Worm (Caenorhabditis elegans) whole organism, late embryonic: Measurements from ENCODE around the gene T08B6.4.

Experiments
- C38D4.7 ChIP-seq: fragments of 200-800 bp; sonication (Bioruptor generic); optimal IDR thresholded peaks from 2 replicates; lab custom pipeline; 2018; ENCODE audit warnings: mild to moderate bottlenecking, missing genetic modification characterization, moderate library complexity, missing compliant biosample characterization
- K02D7.2 ChIP-seq: sonication (generic microtip); optimal IDR thresholded peaks from 2 replicates; lab custom pipeline; 2017; ENCODE audit warnings: mild to moderate bottlenecking, missing genetic modification characterization, missing compliant biosample characterization
- K09A11.1 ChIP-seq: sonication (generic microtip); optimal IDR thresholded peaks from 2 replicates; lab custom pipeline; 2017; ENCODE audit warnings: antibody characterized with exemption, mild to moderate bottlenecking, missing genetic modification characterization, missing compliant biosample characterization; ENCODE audit not compliant: insufficient read depth
- Y22D7AL.16 ChIP-seq: sonication (generic microtip); optimal IDR thresholded peaks from 2 replicates; lab custom pipeline; 2016; ENCODE audit warnings: missing genetic modification characterization, missing compliant biosample characterization
- ceh-14 ChIP-seq: sonication (generic microtip); optimal IDR thresholded peaks from 2 replicates; lab custom pipeline; 2016; ENCODE audit warnings: missing genotype, missing genetic modification characterization, missing compliant biosample characterization
- ceh-19 ChIP-seq: fragments of 200-800 bp; sonication (Bioruptor generic); optimal IDR thresholded peaks from 2 replicates; lab custom pipeline; 2018; ENCODE audit warnings: mild to moderate bottlenecking, missing genetic modification characterization, missing compliant biosample characterization
- ceh-2 ChIP-seq: sonication (generic microtip); optimal IDR thresholded peaks from 2 replicates; lab custom pipeline; 2016; ENCODE audit warnings: missing genotype, missing genetic modification characterization, missing compliant biosample characterization
- ceh-31 ChIP-seq: sonication (generic microtip); optimal IDR thresholded peaks from 2 replicates; lab custom pipeline; 2016; ENCODE audit warnings: missing genetic modification characterization, missing compliant biosample characterization
- ceh-45 ChIP-seq: fragments of 200-800 bp; sonication (Bioruptor generic); IDR thresholded peaks from 2 replicates; pipeline ENCODE4 v1.3.6; 2022; ENCODE audit warnings: missing genetic modification reagents, missing genetic modification characterization, missing compliant biosample characterization
- ceh-48 ChIP-seq: sonication (generic microtip); optimal IDR thresholded peaks from 2 replicates; lab custom pipeline; 2016; ENCODE audit warnings: missing genetic modification characterization, inconsistent platforms, missing compliant biosample characterization
- ceh-9 ChIP-seq: sonication (generic microtip); optimal IDR thresholded peaks from 2 replicates; lab custom pipeline; 2016; ENCODE audit warnings: mild to moderate bottlenecking, missing genetic modification characterization, inconsistent platforms, missing compliant biosample characterization
- dmd-4 ChIP-seq: sonication (generic microtip); optimal IDR thresholded peaks from 2 replicates; lab custom pipeline; 2016; ENCODE audit warnings: borderline replicate concordance, missing genetic modification characterization, missing compliant biosample characterization
- dve-1 ChIP-seq: sonication (generic microtip); optimal IDR thresholded peaks from 2 replicates; lab custom pipeline; 2017; ENCODE audit warnings: antibody characterized with exemption, mild to moderate bottlenecking, missing genetic modification characterization, missing compliant biosample characterization
- ets-4 ChIP-seq: sonication (generic microtip); optimal IDR thresholded peaks from 2 replicates; lab custom pipeline; 2016; ENCODE audit warnings: missing genetic modification characterization, missing compliant biosample characterization
- fkh-10 ChIP-seq: fragments of 150-350 bp; optimal IDR thresholded peaks from 2 replicates; lab custom pipeline; 2014; ENCODE audit warnings: missing biosample characterization, missing genetic modification reagents, missing genetic modification characterization
- gmeb-2 ChIP-seq: sonication (generic microtip); optimal IDR thresholded peaks from 2 replicates; lab custom pipeline; 2016; ENCODE audit warnings: missing genetic modification characterization, inconsistent platforms, missing compliant biosample characterization
- hlh-13 ChIP-seq: fragments of 200-800 bp; sonication (Bioruptor generic); optimal IDR thresholded peaks from 2 replicates; lab custom pipeline; 2018; ENCODE audit warnings: mild to moderate bottlenecking, missing genetic modification characterization, missing compliant biosample characterization
- hlh-8 ChIP-seq: sonication (generic microtip); optimal IDR thresholded peaks from 2 replicates; lab custom pipeline; 2016; ENCODE audit warnings: missing genotype, missing genetic modification characterization, missing compliant biosample characterization
- lin-11 ChIP-seq: fragments of 200-800 bp; sonication (Bioruptor generic); optimal IDR thresholded peaks from 2 replicates; lab custom pipeline; 2018; ENCODE audit warnings: mild to moderate bottlenecking, missing genetic modification characterization, missing compliant biosample characterization
- nfya-1 ChIP-seq: sonication (generic microtip); optimal IDR thresholded peaks from 2 replicates; lab custom pipeline; 2017; ENCODE audit warnings: missing genetic modification characterization, mild to moderate bottlenecking, missing compliant biosample characterization, antibody characterized with exemption, moderate library complexity
- nhr-11 ChIP-seq: fragments of 150-350 bp; optimal IDR thresholded peaks from 2 replicates; lab custom pipeline; 2014; ENCODE audit warnings: missing biosample characterization, missing genetic modification characterization
- pat-9 ChIP-seq: fragments of 200-800 bp; sonication (Bioruptor generic); optimal IDR thresholded peaks from 2 replicates; lab custom pipeline; 2018; ENCODE audit warnings: mild to moderate bottlenecking, missing genetic modification characterization, moderate library complexity, missing compliant biosample characterization
- pax-1 ChIP-seq: fragments of 150-350 bp; optimal IDR thresholded peaks from 2 replicates; lab custom pipeline; 2014; ENCODE audit warnings: missing biosample characterization, missing genetic modification characterization
- pha-2 ChIP-seq: sonication (generic microtip); optimal IDR thresholded peaks from 2 replicates; lab custom pipeline; 2017; ENCODE audit warnings: mild to moderate bottlenecking, missing genetic modification characterization, missing compliant biosample characterization
- pha-4 ChIP-seq: fragments of 150-350 bp; optimal IDR thresholded peaks from 2 replicates; lab custom pipeline; 2018; ENCODE audit warnings: missing biosample characterization, missing genetic modification reagents, missing genetic modification characterization
- pros-1 ChIP-seq: fragments of 150-350 bp; optimal IDR thresholded peaks from 2 replicates; lab custom pipeline; 2014; ENCODE audit warnings: missing biosample characterization, missing genetic modification reagents, missing genetic modification characterization
- ref-2 ChIP-seq: sonication (generic microtip); optimal IDR thresholded peaks from 2 replicates; lab custom pipeline; 2016; ENCODE audit warnings: missing genetic modification characterization, missing compliant biosample characterization
- sox-2 ChIP-seq: fragments of 200-800 bp; sonication (Bioruptor generic); IDR thresholded peaks from 2 replicates; pipeline ENCODE4 v1.3.6; 2022; ENCODE audit warnings: missing genetic modification reagents, missing genetic modification characterization, missing compliant biosample characterization
- sox-4 ChIP-seq: sonication (generic microtip); optimal IDR thresholded peaks from 2 replicates; lab custom pipeline; 2017; ENCODE audit warnings: mild to moderate bottlenecking, missing genetic modification characterization, inconsistent platforms, missing compliant biosample characterization
- syd-9 ChIP-seq: sonication (generic microtip); optimal IDR thresholded peaks from 2 replicates; lab custom pipeline; 2016; ENCODE audit warnings: mild to moderate bottlenecking, missing genetic modification characterization, moderate library complexity, missing compliant biosample characterization
- ttx-3 ChIP-seq: sonication (generic microtip); optimal IDR thresholded peaks from 2 replicates; lab custom pipeline; 2016; ENCODE audit warnings: missing genetic modification reagents, missing genetic modification characterization, missing compliant biosample characterization
- unc-42 ChIP-seq: sonication (generic microtip); optimal IDR thresholded peaks from 2 replicates; lab custom pipeline; 2016; ENCODE audit warnings: missing genotype, missing genetic modification characterization, missing compliant biosample characterization
- ztf-16 ChIP-seq: sonication (generic microtip); optimal IDR thresholded peaks from 2 replicates; lab custom pipeline; 2017; ENCODE audit warnings: missing genetic modification characterization, missing compliant biosample characterization

T08B6.4 gene

ce11 chrIV:4934103-4934502 lies 28.6 kb downstream of the T08B6.4 start, which contains the start of gene str-153:
Gene str-153 (plus strand): TSS chrIV:4934403.
- TF ChIP-seq ceh-45 (GFP tag; lab: Robert Waterston, UW) (no peak), ztf-16 (tag; lab: Kevin White, UChicago) (no peak)

ce11 chrIV:4937647-4938046 lies 32.2 kb downstream of the T08B6.4 start, which contains the start of gene fbxa-86:
Gene fbxa-86 (minus strand): TSS chrIV:4938013.
- no peak for TF ChIP-seq gmeb-2 (tag; lab: Kevin White, UChicago)
- no peak for TF ChIP-seq K02D7.2

- TF ChIP-seq ceh-14 (tag; lab: Kevin White, UChicago), result no peak
- TF ChIP-seq nhr-11 (tag; lab: Kevin White, UChicago), result no peak
- TF ChIP-seq pha-2, result no peak
- TF ChIP-seq pax-1 (tag; lab: Kevin White, UChicago), result no peak
- no peak for TF ChIP-seq hlh-8
- TF ChIP-seq C38D4.7 (GFP tag; lab: Kevin White, UChicago), result no peak
- no peak for TF ChIP-seq nfya-1 (tag; lab: Kevin White, UChicago)
- TF ChIP-seq fkh-10, result no peak
- no peak for TF ChIP-seq ceh-9 (tag; lab: Kevin White, UChicago)
- TF ChIP-seq sox-2 (GFP tag; lab: Robert Waterston, UW), result no peak
- TF ChIP-seq ets-4 (tag; lab: Kevin White, UChicago), result no peak
- no peak for TF ChIP-seq lin-11 (tag; lab: Kevin White, UChicago)
- TF ChIP-seq ceh-19 (GFP tag; lab: Kevin White, UChicago), result no peak
- no peak for TF ChIP-seq dmd-4
- TF ChIP-seq ceh-31, result no peak
Observed at ce11 chrIV:4938664-4939063, 33.2 kb downstream of the T08B6.4 start, which contains the start of gene str-168. Gene str-168 (plus strand): TSS chrIV:4938964.

- TF ChIP-seq pha-4 (tag; lab: Kevin White, UChicago) (no peak), pros-1 (tag; lab: Kevin White, UChicago) (no peak), ceh-14 (tag; lab: Kevin White, UChicago) (no peak), dve-1 (tag; lab: Kevin White, UChicago) (no peak), K02D7.2 (no peak), pha-2 (no peak), ref-2 (no peak), hlh-8 (no peak), unc-42 (tag; lab: Kevin White, UChicago) (no peak), pat-9 (tag; lab: Kevin White, UChicago) (no peak), Y22D7AL.16 (tag; lab: Kevin White, UChicago) (no peak), syd-9 (tag; lab: Kevin White, UChicago) (no peak), ztf-16 (tag; lab: Kevin White, UChicago) (no peak), K09A11.1 (tag; lab: Kevin White, UChicago) (no peak), hlh-13 (GFP tag; lab: Kevin White, UChicago) (no peak), ttx-3 (no peak)
- TF ChIP-seq, all 69 proteins: peak for 0
Observed at ce11 chrIV:4941681-4942080, 36.2 kb downstream of the T08B6.4 start, which contains the start of gene Y9C9A.5. Gene Y9C9A.5 (plus strand): TSS chrIV:4941981.

- no peak for TF ChIP-seq ceh-48 (tag; lab: Kevin White, UChicago)
- no peak for TF ChIP-seq sox-4
- no peak for TF ChIP-seq ceh-2 (tag; lab: Kevin White, UChicago)
Observed at ce11 chrIV:4945771-4946170, 40.3 kb downstream of the T08B6.4 start, which contains the start of gene str-169. Gene str-169 (plus strand): TSS chrIV:4946071.
